Fruit fly (Drosophila melanogaster): ENCODE measurements around the gene CG43354.

CG43354 gene

dm6 chr2L:18307823-18308222 is 1.4 kb downstream of the CG43354 start:
- TF ChIP-seq CG15710 (tag; optimal IDR thresholded peaks at IDR 0.05), result no peak
- TF ChIP-seq Ets98B (GFP tag; IDR thresholded peaks at IDR 0.05), result no peak
- TF ChIP-seq CG14655 (GFP tag; optimal IDR thresholded peaks at IDR 0.05), result no peak
- no peak for TF ChIP-seq Pif1A (GFP tag; optimal IDR thresholded peaks at IDR 0.05)
- TF ChIP-seq CG10348 (GFP tag; IDR thresholded peaks at IDR 0.05), result no peak
- no peak for TF ChIP-seq CG17806 (tag; optimal IDR thresholded peaks at IDR 0.05)
- TF ChIP-seq fd96Ca (GFP tag; IDR thresholded peaks at IDR 0.05), result no peak
- no peak for TF ChIP-seq Pif1B (GFP tag; optimal IDR thresholded peaks at IDR 0.05)
- TF ChIP-seq gl (tag; optimal IDR thresholded peaks at IDR 0.05), result no peak
- TF ChIP-seq Snoo (tag; optimal IDR thresholded peaks at IDR 0.05), result no peak
- TF ChIP-seq CG32121 (GFP tag; IDR thresholded peaks at IDR 0.05), result no peak
- TF ChIP-seq CG9948 (tag; optimal IDR thresholded peaks at IDR 0.05), result no peak
- TF ChIP-seq D1 (tag; optimal IDR thresholded peaks at IDR 0.05), result no peak
- TF ChIP-seq rn (GFP tag; IDR thresholded peaks at IDR 0.05), result no peak
- TF ChIP-seq CG8301 (tag; optimal IDR thresholded peaks at IDR 0.05), result no peak
- TF ChIP-seq CG12605 (GFP tag; IDR thresholded peaks at IDR 0.05), result no peak
- TF ChIP-seq CG8159 (tag; optimal IDR thresholded peaks at IDR 0.05), result no peak
- TF ChIP-seq CG4496 (GFP tag; IDR thresholded peaks at IDR 0.05), result no peak
- TF ChIP-seq EcR (GFP tag; optimal IDR thresholded peaks at IDR 0.05), result no peak

DNA sequence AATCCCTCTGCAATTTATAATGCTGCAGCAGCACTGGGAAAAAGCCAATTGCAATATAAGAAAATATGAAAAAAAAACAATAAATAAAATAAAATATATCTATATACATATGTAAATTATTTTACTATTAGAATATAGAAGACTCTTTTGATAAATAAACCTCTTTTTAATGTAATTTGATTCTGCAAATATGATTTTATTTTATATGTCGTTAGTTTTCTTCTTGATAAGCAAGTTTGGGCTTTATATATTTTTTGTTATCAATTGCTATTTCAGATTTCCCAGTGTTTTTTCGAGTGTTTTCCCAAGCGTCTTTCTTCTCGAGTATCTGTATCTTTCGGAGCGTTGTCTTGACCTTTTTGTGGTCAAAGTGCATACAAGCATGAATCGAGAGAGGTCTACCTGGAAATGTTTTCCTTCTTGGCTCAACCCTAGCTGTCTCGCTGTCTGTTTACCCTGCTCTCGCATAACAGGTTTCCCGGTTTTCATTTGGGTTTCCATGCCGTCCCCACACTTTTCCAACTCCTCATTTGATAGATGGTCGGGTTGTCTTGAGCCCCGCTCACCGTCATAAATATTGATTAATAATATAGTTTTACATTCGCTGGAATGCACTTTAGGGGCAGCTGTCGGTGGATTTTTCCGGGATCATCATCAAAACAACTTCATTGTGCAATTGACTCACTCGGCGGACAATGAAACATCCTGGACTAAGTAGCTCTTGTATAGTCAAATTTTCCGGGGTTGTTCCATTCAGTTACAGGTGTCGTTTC is 4.0 kb downstream of the CG43354 start:
- peak; percentile 60 for TF ChIP-seq CG8159 (tag; optimal IDR thresholded peaks at IDR 0.05)
- TF ChIP-seq Snoo (tag; optimal IDR thresholded peaks at IDR 0.05), result no peak
- TF ChIP-seq D1 (tag; optimal IDR thresholded peaks at IDR 0.05), result no peak
- TF ChIP-seq CG15710 (tag; optimal IDR thresholded peaks at IDR 0.05), result peak; percentile 48
- no peak for TF ChIP-seq CG32121 (GFP tag; IDR thresholded peaks at IDR 0.05)
- no peak for TF ChIP-seq CG12605 (GFP tag; IDR thresholded peaks at IDR 0.05)
- peak; percentile 60 for TF ChIP-seq CG14655 (GFP tag; optimal IDR thresholded peaks at IDR 0.05)
- no peak for TF ChIP-seq CG4496 (GFP tag; IDR thresholded peaks at IDR 0.05)
- no peak for TF ChIP-seq gl (tag; optimal IDR thresholded peaks at IDR 0.05)
- TF ChIP-seq Pif1A (GFP tag; optimal IDR thresholded peaks at IDR 0.05), result no peak
- no peak for TF ChIP-seq Pif1B (GFP tag; optimal IDR thresholded peaks at IDR 0.05)
- no peak for TF ChIP-seq CG34367 (tag; optimal IDR thresholded peaks at IDR 0.05)
- TF ChIP-seq CG9948 (tag; optimal IDR thresholded peaks at IDR 0.05), result peak; percentile 54
- TF ChIP-seq CG13204 (GFP tag; optimal IDR thresholded peaks at IDR 0.05), result no peak
- no peak for TF ChIP-seq CG8301 (tag; optimal IDR thresholded peaks at IDR 0.05)
- TF ChIP-seq Ets98B (GFP tag; IDR thresholded peaks at IDR 0.05), result no peak
- no peak for TF ChIP-seq CG10348 (GFP tag; IDR thresholded peaks at IDR 0.05)
- TF ChIP-seq rn (GFP tag; IDR thresholded peaks at IDR 0.05), result no peak
- TF ChIP-seq CG17806 (tag; optimal IDR thresholded peaks at IDR 0.05), result peak; percentile 39
- no peak for TF ChIP-seq fd96Ca (GFP tag; IDR thresholded peaks at IDR 0.05)
- TF ChIP-seq EcR (GFP tag; optimal IDR thresholded peaks at IDR 0.05), result no peak

DNA sequence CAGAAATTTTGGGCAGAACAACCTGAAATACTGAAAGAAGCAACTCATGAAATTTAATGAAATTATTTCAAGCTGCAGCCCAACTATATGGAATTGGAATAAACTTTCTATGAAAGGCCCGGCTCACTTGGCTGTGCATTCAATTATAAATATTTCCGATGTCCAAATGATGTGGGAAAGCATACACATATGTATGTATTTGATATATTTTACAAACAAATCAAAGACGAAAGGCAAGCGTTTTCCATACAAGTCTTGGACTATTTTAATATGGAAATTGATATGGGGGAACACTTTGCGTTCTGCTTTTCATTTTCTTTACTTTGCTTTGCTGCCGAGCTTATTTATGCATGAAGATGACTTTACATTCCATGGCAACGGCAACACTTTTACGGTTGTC is 4.8 kb downstream of the CG43354 start:
- TF ChIP-seq rn (GFP tag; IDR thresholded peaks at IDR 0.05) (no peak), Ets98B (GFP tag; IDR thresholded peaks at IDR 0.05) (no peak), D1 (tag; optimal IDR thresholded peaks at IDR 0.05) (no peak), CG8301 (tag; optimal IDR thresholded peaks at IDR 0.05) (no peak), CG4496 (GFP tag; IDR thresholded peaks at IDR 0.05) (no peak), Pif1A (GFP tag; optimal IDR thresholded peaks at IDR 0.05) (no peak), CG14655 (GFP tag; optimal IDR thresholded peaks at IDR 0.05) (no peak), CG9948 (tag; optimal IDR thresholded peaks at IDR 0.05) (no peak), CG8159 (tag; optimal IDR thresholded peaks at IDR 0.05) (no peak), EcR (GFP tag; optimal IDR thresholded peaks at IDR 0.05) (no peak), fd96Ca (GFP tag; IDR thresholded peaks at IDR 0.05) (no peak), CG34367 (tag; optimal IDR thresholded peaks at IDR 0.05) (no peak), CG13204 (GFP tag; optimal IDR thresholded peaks at IDR 0.05) (no peak), CG32121 (GFP tag; IDR thresholded peaks at IDR 0.05) (no peak), Pif1B (GFP tag; optimal IDR thresholded peaks at IDR 0.05) (no peak), CG17806 (tag; optimal IDR thresholded peaks at IDR 0.05) (no peak), Snoo (tag; optimal IDR thresholded peaks at IDR 0.05) (no peak)

- TF ChIP-seq CG8159 (tag; optimal IDR thresholded peaks at IDR 0.05), result no peak
- no peak for TF ChIP-seq CG17806 (tag; optimal IDR thresholded peaks at IDR 0.05)
- no peak for TF ChIP-seq CG10348 (GFP tag; IDR thresholded peaks at IDR 0.05)
- no peak for TF ChIP-seq CG14655 (GFP tag; optimal IDR thresholded peaks at IDR 0.05)
- TF ChIP-seq Snoo (tag; optimal IDR thresholded peaks at IDR 0.05), result no peak
- TF ChIP-seq CG13204 (GFP tag; optimal IDR thresholded peaks at IDR 0.05), result no peak
These were observed 6.5 kb downstream of the CG43354 start for dm6 chr2L:18302780-18303179.

- TF ChIP-seq CG4496 (GFP tag; IDR thresholded peaks at IDR 0.05) (no peak), CG14655 (GFP tag; optimal IDR thresholded peaks at IDR 0.05) (peak; percentile 4)
These were observed 10.7 kb downstream of the CG43354 start for dm6 chr2L:18298541-18298940.

DNA sequence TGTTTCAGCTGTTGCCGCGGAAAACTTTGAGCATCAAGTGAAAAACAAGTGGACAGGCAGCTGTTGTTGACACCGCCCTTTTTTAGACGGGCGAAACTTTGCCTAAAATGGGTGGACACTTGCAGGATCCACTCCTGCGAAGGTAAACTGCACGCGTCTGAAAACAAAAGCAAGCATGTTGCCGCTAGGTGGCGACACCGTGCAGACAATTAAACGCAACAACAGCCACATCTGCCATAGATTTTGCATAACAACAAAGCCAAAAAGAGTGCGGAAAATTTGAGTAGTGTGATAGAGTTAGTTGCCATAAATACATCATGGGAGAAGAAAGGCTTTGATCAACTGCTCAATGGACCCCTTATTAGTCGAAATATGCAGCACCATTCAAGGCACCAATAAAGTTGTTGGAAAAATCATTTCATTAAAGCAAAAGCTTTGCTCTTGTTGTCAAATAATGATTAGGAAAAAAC is 14.8 kb downstream of the CG43354 start, which contains the start of gene CG5790:
TSS of gene CG5790 (plus strand) at position 420 of the 470 bp plus-strand sequence.
- TF ChIP-seq CG13204 (GFP tag; optimal IDR thresholded peaks at IDR 0.05), result no peak
- no peak for TF ChIP-seq D1 (tag; optimal IDR thresholded peaks at IDR 0.05)
- no peak for TF ChIP-seq CG4496 (GFP tag; IDR thresholded peaks at IDR 0.05)
- TF ChIP-seq rn (GFP tag; IDR thresholded peaks at IDR 0.05), result no peak
- TF ChIP-seq CG10348 (GFP tag; IDR thresholded peaks at IDR 0.05), result no peak
- TF ChIP-seq CG8301 (tag; optimal IDR thresholded peaks at IDR 0.05), result no peak
- TF ChIP-seq CG14655 (GFP tag; optimal IDR thresholded peaks at IDR 0.05), result no peak
- no peak for TF ChIP-seq Pif1A (GFP tag; optimal IDR thresholded peaks at IDR 0.05)
- no peak for TF ChIP-seq EcR (GFP tag; optimal IDR thresholded peaks at IDR 0.05)
- TF ChIP-seq CG8159 (tag; optimal IDR thresholded peaks at IDR 0.05), result no peak
- no peak for TF ChIP-seq gl (tag; optimal IDR thresholded peaks at IDR 0.05)
- TF ChIP-seq CG17806 (tag; optimal IDR thresholded peaks at IDR 0.05), result no peak
- TF ChIP-seq fd96Ca (GFP tag; IDR thresholded peaks at IDR 0.05), result no peak
- TF ChIP-seq Snoo (tag; optimal IDR thresholded peaks at IDR 0.05), result no peak

Data from whole organism, pupa.